Fruit fly (Drosophila melanogaster) whole organism, adult: ENCODE data around the gene CG43339.

Experiments used
- CG11617 ChIP-seq: fragments of 200-800 bp; sonication (Bioruptor generic); optimal IDR thresholded peaks from 2 replicates; lab custom pipeline; 2017; ENCODE audit warnings: mild to moderate bottlenecking, missing biosample characterization, missing genetic modification reagents, missing genetic modification characterization
- CG12768 ChIP-seq: fragments of 200-800 bp; sonication (Bioruptor generic); optimal IDR thresholded peaks from 2 replicates; lab custom pipeline; 2017; ENCODE audit warnings: missing biosample characterization, missing genetic modification characterization, mild to moderate bottlenecking, moderate library complexity, missing genetic modification reagents
- CG14711 ChIP-seq: fragments of 200-800 bp; sonication (Bioruptor generic); optimal IDR thresholded peaks from 2 replicates; lab custom pipeline; 2018; ENCODE audit warnings: missing biosample characterization, mild to moderate bottlenecking, missing genetic modification characterization, moderate library complexity
- CG33017 ChIP-seq: fragments of 200-800 bp; sonication (Bioruptor generic); optimal IDR thresholded peaks from 2 replicates; lab custom pipeline; 2018; ENCODE audit warnings: missing biosample characterization, mild to moderate bottlenecking, missing genetic modification characterization, moderate library complexity
- CG5204 ChIP-seq: fragments of 200-800 bp; sonication (Bioruptor generic); optimal IDR thresholded peaks from 2 replicates; lab custom pipeline; 2016; ENCODE audit warnings: missing biosample characterization, missing genetic modification characterization
- CG7101 ChIP-seq: fragments of 200-800 bp; sonication (Bioruptor generic); optimal IDR thresholded peaks from 2 replicates; lab custom pipeline; 2018; ENCODE audit warnings: missing biosample characterization, mild to moderate bottlenecking, missing genetic modification characterization, moderate library complexity
- Clk ChIP-seq: fragments of 200-800 bp; sonication (Bioruptor generic); optimal IDR thresholded peaks from 2 replicates; lab custom pipeline; 2017; ENCODE audit warnings: missing biosample characterization, missing genetic modification characterization
- Crg-1 ChIP-seq: fragments of 200-800 bp; sonication (Bioruptor generic); optimal IDR thresholded peaks from 2 replicates; lab custom pipeline; 2016; ENCODE audit warnings: missing biosample characterization, missing genetic modification characterization
- kay ChIP-seq: fragments of 200-800 bp; sonication (Bioruptor generic); peaks from one replicate; lab custom pipeline; 2016; ENCODE audit warnings: missing biosample characterization, missing genetic modification characterization, borderline replicate concordance
- toe ChIP-seq: fragments of 200-800 bp; sonication (Bioruptor generic); optimal IDR thresholded peaks from 2 replicates; lab custom pipeline; 2016; ENCODE audit warnings: missing biosample characterization, missing genetic modification characterization

- TF ChIP-seq Crg-1 (GFP tag; lab: Kevin White, UChicago) (peak; percentile 22), CG33017 (peak; percentile 0), Clk (GFP tag; lab: Kevin White, UChicago) (peak; percentile 6), CG12768 (GFP tag; lab: Kevin White, UChicago) (peak; percentile 54), kay (GFP tag; lab: Kevin White, UChicago) (peak; percentile 98), CG14711 (tag; lab: Kevin White, UChicago) (no peak), CG5204 (GFP tag; lab: Kevin White, UChicago) (no peak), CG7101 (tag; lab: Kevin White, UChicago) (peak; percentile 43), toe (GFP tag; lab: Kevin White, UChicago) (no peak), CG11617 (GFP tag; lab: Kevin White, UChicago) (peak; percentile 38)
Observed at dm6 chr2L:18693877-18694723, 21.0 kb upstream of the CG43339 start.
